Worm (Caenorhabditis elegans) whole organism, young adult: ENCODE measurements around the gene pcp-2.
A peak's percentile ranks its signal among the peaks of the same experiment; 100 is the strongest.

ENCODE experiments used
- B0336.3 ChIP-seq: fragments of 200-800 bp; sonication (Bioruptor generic); IDR thresholded peaks from 2 replicates; pipeline ENCODE4 v1.3.6; 2022; ENCODE audit warnings: missing genetic modification characterization, missing compliant biosample characterization
- C06A6.2 ChIP-seq: fragments of 200-800 bp; sonication (Bioruptor generic); conservative IDR thresholded peaks from 2 replicates; pipeline ENCODE4 v1.3.6; 2022; ENCODE audit warnings: missing genetic modification characterization, missing compliant biosample characterization
- F33H1.4 ChIP-seq: fragments of 200-800 bp; sonication (Bioruptor generic); IDR thresholded peaks from 2 replicates; pipeline ENCODE4 v1.3.6; 2022; ENCODE audit warnings: missing genetic modification reagents, missing genetic modification characterization, missing compliant biosample characterization
- F49E8.2 ChIP-seq: sonication (generic microtip); optimal IDR thresholded peaks from 3 replicates; lab custom pipeline; 2017; ENCODE audit warnings: missing genetic modification characterization, mild to moderate bottlenecking, missing compliant biosample characterization, antibody characterized with exemption, moderate library complexity; ENCODE audit not compliant: insufficient read depth
- K11D2.4 ChIP-seq: fragments of 200-800 bp; sonication (Bioruptor generic); IDR thresholded peaks from 2 replicates; pipeline ENCODE4 v1.3.6; 2022; ENCODE audit warnings: missing genetic modification reagents, missing genetic modification characterization, missing compliant biosample characterization
- Y53G8AR.9 ChIP-seq: fragments of 200-800 bp; sonication (Bioruptor generic); conservative IDR thresholded peaks from 2 replicates; pipeline ENCODE4 v1.3.6; 2022; ENCODE audit warnings: missing genetic modification reagents, missing genetic modification characterization, missing compliant biosample characterization
- Y79H2A.3 ChIP-seq: fragments of 200-800 bp; sonication (Bioruptor generic); conservative IDR thresholded peaks from 2 replicates; pipeline ENCODE4 v1.3.6; 2022; ENCODE audit warnings: missing genetic modification reagents, missing genetic modification characterization, missing compliant biosample characterization
- Y95B8A.8 ChIP-seq: fragments of 200-800 bp; sonication (Bioruptor generic); IDR thresholded peaks from 2 replicates; pipeline ENCODE4 v1.3.6; 2022; ENCODE audit warnings: missing genetic modification reagents, missing genetic modification characterization, missing compliant biosample characterization
- aptf-3 ChIP-seq: fragments of 200-800 bp; sonication (Bioruptor generic); IDR thresholded peaks from 2 replicates; pipeline ENCODE4 v1.3.6; 2022; ENCODE audit warnings: missing genetic modification characterization, missing compliant biosample characterization
- athp-1 ChIP-seq: sonication (generic microtip); optimal IDR thresholded peaks from 2 replicates; lab custom pipeline; 2017; ENCODE audit warnings: mild to moderate bottlenecking, missing genetic modification characterization, missing compliant biosample characterization
- attf-5 ChIP-seq: fragments of 200-800 bp; sonication (Bioruptor generic); optimal IDR thresholded peaks from 2 replicates; lab custom pipeline; 2018; ENCODE audit warnings: mild to moderate bottlenecking, missing genetic modification characterization, missing compliant biosample characterization
- attf-6 ChIP-seq: fragments of 200-800 bp; sonication (Bioruptor generic); IDR thresholded peaks from 2 replicates; pipeline ENCODE4 v1.3.6; 2022; ENCODE audit warnings: missing genetic modification reagents, missing genetic modification characterization, missing compliant biosample characterization
- cebp-1 ChIP-seq, 2 experiments: fragments of 200-800 bp in 1 of 2; sonication (Bioruptor generic) in 1 of 2; sonication (generic microtip) in 1 of 2; IDR thresholded peaks in 1 of 2; optimal IDR thresholded peaks in 1 of 2; 2 replicates each; pipeline versions ENCODE4 v1.3.6 to Lab custom; 2017 to 2022; ENCODE audit warnings: missing compliant biosample characterization in 2 of 2, missing genetic modification characterization in 2 of 2, mild to moderate bottlenecking in 1 of 2, missing genetic modification reagents in 1 of 2, moderate library complexity in 1 of 2
- cebp-2 ChIP-seq: fragments of 200-800 bp; sonication (Bioruptor generic); IDR thresholded peaks from 2 replicates; pipeline ENCODE4 v1.3.6; 2022; ENCODE audit warnings: missing genetic modification characterization, missing compliant biosample characterization
- ceh-100 ChIP-seq: fragments of 200-800 bp; sonication (Bioruptor generic); IDR thresholded peaks from 2 replicates; pipeline ENCODE4 v1.3.6; 2022; ENCODE audit warnings: missing genetic modification reagents, missing genetic modification characterization, missing compliant biosample characterization
- ceh-27 ChIP-seq: fragments of 200-800 bp; sonication (Bioruptor generic); optimal IDR thresholded peaks from 2 replicates; lab custom pipeline; 2018; ENCODE audit warnings: mild to moderate bottlenecking, missing genetic modification characterization, moderate library complexity, missing compliant biosample characterization
- ceh-58 ChIP-seq: fragments of 200-800 bp; sonication (Bioruptor generic); IDR thresholded peaks from 2 replicates; pipeline ENCODE4 v1.3.6; 2022; ENCODE audit warnings: missing genetic modification characterization, missing compliant biosample characterization
- ceh-91 ChIP-seq: fragments of 200-800 bp; sonication (Bioruptor generic); IDR thresholded peaks from 2 replicates; pipeline ENCODE4 v1.3.6; 2022; ENCODE audit warnings: missing genetic modification reagents, missing genetic modification characterization, missing compliant biosample characterization
- dox-1 ChIP-seq: fragments of 200-800 bp; sonication (Bioruptor generic); IDR thresholded peaks from 2 replicates; pipeline ENCODE4 v1.3.6; 2022; ENCODE audit warnings: missing genetic modification reagents, missing genetic modification characterization, missing compliant biosample characterization
- efl-1 ChIP-seq: fragments of 150-350 bp; optimal IDR thresholded peaks from 2 replicates; lab custom pipeline; 2014; ENCODE audit warnings: missing biosample characterization, missing genetic modification reagents, missing genetic modification characterization
- egl-18 ChIP-seq: fragments of 200-800 bp; sonication (Bioruptor generic); IDR thresholded peaks from 2 replicates; pipeline ENCODE4 v1.3.6; 2022; ENCODE audit warnings: missing genetic modification reagents, missing genetic modification characterization, missing compliant biosample characterization
- egrh-3 ChIP-seq: fragments of 200-800 bp; sonication (Bioruptor generic); IDR thresholded peaks from 2 replicates; pipeline ENCODE4 v1.3.6; 2022; ENCODE audit warnings: missing genetic modification reagents, missing genetic modification characterization, missing compliant biosample characterization
- ekl-4 ChIP-seq: fragments of 200-800 bp; sonication (Bioruptor generic); IDR thresholded peaks from 2 replicates; pipeline ENCODE4 v1.3.6; 2022; ENCODE audit warnings: missing genetic modification reagents, missing genetic modification characterization, missing compliant biosample characterization
- hmg-20 ChIP-seq: fragments of 200-800 bp; sonication (Bioruptor generic); IDR thresholded peaks from 2 replicates; pipeline ENCODE4 v1.3.6; 2022; ENCODE audit warnings: missing genetic modification reagents, missing genetic modification characterization, missing compliant biosample characterization
- hrde-1 ChIP-seq: sonication (generic microtip); optimal IDR thresholded peaks from 2 replicates; lab custom pipeline; 2016; ENCODE audit warnings: missing genetic modification characterization, mild to moderate bottlenecking, missing compliant biosample characterization, moderate library complexity, missing genotype, missing genetic modification reagents, borderline replicate concordance
- hsf-1 ChIP-seq: fragments of 200-800 bp; sonication (Bioruptor generic); IDR thresholded peaks from 2 replicates; pipeline ENCODE4 v1.3.6; 2022; ENCODE audit warnings: missing genetic modification reagents, missing genetic modification characterization, missing compliant biosample characterization
- let-526 ChIP-seq: fragments of 200-800 bp; sonication (Bioruptor generic); IDR thresholded peaks from 2 replicates; pipeline ENCODE4 v1.3.6; 2022; ENCODE audit warnings: missing genetic modification reagents, missing genetic modification characterization, missing compliant biosample characterization
- lin-26 ChIP-seq: fragments of 200-800 bp; sonication (Bioruptor generic); IDR thresholded peaks from 2 replicates; pipeline ENCODE4 v1.3.6; 2022; ENCODE audit warnings: missing genetic modification reagents, missing genetic modification characterization, missing compliant biosample characterization
- lin-35 ChIP-seq, 3 experiments: fragments of 150-350 bp in 2 of 3; sonication (generic microtip) in 1 of 3; optimal IDR thresholded peaks; 2 replicates each; lab custom pipeline; 2014 to 2018; ENCODE audit warnings: missing biosample characterization in 3 of 3, missing genetic modification characterization in 3 of 3, missing genetic modification reagents in 3 of 3
- lir-1 ChIP-seq: fragments of 200-800 bp; sonication (Bioruptor generic); conservative IDR thresholded peaks from 2 replicates; pipeline ENCODE4 v1.3.6; 2022; ENCODE audit warnings: missing genetic modification reagents, missing genetic modification characterization, missing compliant biosample characterization
- madf-3 ChIP-seq: fragments of 200-800 bp; sonication (Bioruptor generic); IDR thresholded peaks from 2 replicates; pipeline ENCODE4 v1.3.6; 2022; ENCODE audit warnings: missing genetic modification reagents, missing genetic modification characterization, missing compliant biosample characterization
- madf-6 ChIP-seq: fragments of 200-800 bp; sonication (Bioruptor generic); IDR thresholded peaks from 2 replicates; pipeline ENCODE4 v1.3.6; 2022; ENCODE audit warnings: missing genetic modification reagents, missing genetic modification characterization, missing compliant biosample characterization
- madf-8 ChIP-seq: fragments of 200-800 bp; sonication (Bioruptor generic); conservative IDR thresholded peaks from 2 replicates; pipeline ENCODE4 v1.3.6; 2022; ENCODE audit warnings: missing genetic modification reagents, missing genetic modification characterization, missing compliant biosample characterization
- nfya-2 ChIP-seq: fragments of 200-800 bp; sonication (Bioruptor generic); IDR thresholded peaks from 2 replicates; pipeline ENCODE4 v1.3.6; 2022; ENCODE audit warnings: missing genetic modification reagents, missing genetic modification characterization, missing compliant biosample characterization
- nfyb-1 ChIP-seq: fragments of 200-800 bp; sonication (Bioruptor generic); IDR thresholded peaks from 2 replicates; pipeline ENCODE4 v1.3.6; 2022; ENCODE audit warnings: missing genetic modification reagents, missing genetic modification characterization, missing compliant biosample characterization
- nhr-120 ChIP-seq: fragments of 200-800 bp; sonication (Bioruptor generic); IDR thresholded peaks from 2 replicates; pipeline ENCODE4 v1.3.6; 2022; ENCODE audit warnings: missing genetic modification characterization, missing compliant biosample characterization
- pbrm-1 ChIP-seq: fragments of 200-800 bp; sonication (Bioruptor generic); IDR thresholded peaks from 2 replicates; pipeline ENCODE4 v1.3.6; 2022; ENCODE audit warnings: missing genetic modification reagents, missing genetic modification characterization, missing compliant biosample characterization
- rec-8 ChIP-seq, 2 experiments: sonication (generic microtip); optimal IDR thresholded peaks; 2 replicates each; lab custom pipeline; 2016; ENCODE audit warnings: mild to moderate bottlenecking in 2 of 2, missing genetic modification characterization in 2 of 2, missing genetic modification reagents in 2 of 2, missing genotype in 2 of 2, missing biosample characterization in 1 of 2, missing compliant biosample characterization in 1 of 2, moderate library complexity in 1 of 2
- snpc-3.4 ChIP-seq: sonication (generic microtip); optimal IDR thresholded peaks from 2 replicates; lab custom pipeline; 2017; ENCODE audit warnings: missing genetic modification characterization, mild to moderate bottlenecking, missing compliant biosample characterization, antibody characterized with exemption, moderate library complexity, missing genotype, missing genetic modification reagents
- tbp1 ChIP-seq: fragments of 200-800 bp; sonication (Bioruptor generic); optimal IDR thresholded peaks from 2 replicates; lab custom pipeline; 2018; ENCODE audit warnings: mild to moderate bottlenecking, missing genetic modification characterization, missing compliant biosample characterization
- unc-130 ChIP-seq: sonication (generic microtip); optimal IDR thresholded peaks from 2 replicates; lab custom pipeline; 2016; ENCODE audit warnings: missing genetic modification reagents, missing genetic modification characterization, missing compliant biosample characterization
- xnd-1 ChIP-seq: sonication (generic microtip); optimal IDR thresholded peaks from 2 replicates; lab custom pipeline; 2016; ENCODE audit warnings: missing genotype, missing genetic modification reagents, missing genetic modification characterization, missing compliant biosample characterization
- ztf-26 ChIP-seq: sonication (generic microtip); optimal IDR thresholded peaks from 2 replicates; lab custom pipeline; 2017; ENCODE audit warnings: missing genetic modification characterization, missing compliant biosample characterization

Gene pcp-2

DNA sequence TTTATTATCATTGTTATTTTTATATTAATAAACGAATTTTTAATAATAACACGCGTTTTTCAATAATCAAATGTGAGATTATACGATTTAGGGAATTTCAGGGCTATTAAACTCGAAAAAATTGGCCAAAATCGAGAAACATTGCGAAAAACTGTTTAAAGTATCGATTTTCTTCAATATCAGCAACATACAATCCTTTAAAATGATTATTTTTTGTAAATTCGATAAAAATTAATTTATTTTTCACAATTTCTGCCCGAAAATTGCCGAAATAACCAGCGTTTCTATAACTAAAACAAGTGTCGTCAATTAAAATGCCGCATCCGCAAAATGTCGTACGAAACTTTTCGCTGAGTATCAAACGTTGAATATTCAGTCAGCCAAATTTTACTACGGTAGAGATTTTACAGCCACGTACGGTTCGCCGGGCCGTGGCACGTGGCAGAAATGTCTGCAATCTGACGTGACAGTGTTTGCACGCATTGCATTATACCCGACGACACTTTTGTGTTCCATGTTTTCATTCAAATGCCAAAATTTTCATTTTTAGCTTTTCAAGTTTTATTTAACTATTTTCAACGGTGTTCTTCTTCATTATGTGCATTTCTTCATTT, 31.2 kb upstream of the pcp-2 start (continued):
- TF ChIP-seq pbrm-1 (GFP tag; lab: Robert Waterston, UW), result peak; percentile 99
- TF ChIP-seq lir-1 (GFP tag; lab: Robert Waterston, UW), result peak; percentile 97
- peak; percentile 95 for TF ChIP-seq cebp-2 (GFP tag; lab: Robert Waterston, UW)
- peak; percentile 99 for TF ChIP-seq Y79H2A.3 (GFP tag; lab: Robert Waterston, UW)
- peak; percentile 94 for TF ChIP-seq let-526 (GFP tag; lab: Robert Waterston, UW)
- peak; percentile 96 for TF ChIP-seq attf-6
- peak; percentile 89 for TF ChIP-seq cebp-1 (GFP tag; IDR thresholded peaks at IDR 0.05; lab: Robert Waterston, UW)
- TF ChIP-seq cebp-1 (tag; optimal IDR thresholded peaks at IDR 0.05; lab: Kevin White, UChicago), result peak; percentile 12
- TF ChIP-seq F33H1.4 (GFP tag; lab: Robert Waterston, UW), result peak; percentile 97
- peak; percentile 39 for TF ChIP-seq efl-1 (GFP tag; lab: Kevin White, UChicago)
- TF ChIP-seq ceh-58, result 0 out of 2 replicates have a peak, but pooled peaks have one; percentile 9
- TF ChIP-seq xnd-1 (tag; lab: Kevin White, UChicago), result peak; percentile 86
- peak; percentile 99 for TF ChIP-seq ekl-4 (GFP tag; lab: Robert Waterston, UW)
- peak; percentile 99 for TF ChIP-seq nfyb-1 (GFP tag; lab: Robert Waterston, UW)
- peak; percentile 24 for TF ChIP-seq hrde-1 (tag; lab: Kevin White, UChicago)
- TF ChIP-seq hmg-20, result peak; percentile 95
- peak in 2 of 3 experiments; percentile 14 for TF ChIP-seq lin-35 (GFP tag; optimal IDR thresholded peaks at IDR 0.05; lab: Kevin White, UChicago)
- TF ChIP-seq dox-1, result peak; percentile 100
- peak; percentile 100 for TF ChIP-seq madf-6 (GFP tag; lab: Robert Waterston, UW)
- TF ChIP-seq athp-1 (tag; lab: Kevin White, UChicago), result peak; percentile 46
- peak; percentile 13 for TF ChIP-seq attf-5 (GFP tag; lab: Kevin White, UChicago)
- TF ChIP-seq lin-26 (GFP tag; lab: Robert Waterston, UW), result peak; percentile 98
- peak; percentile 95 for TF ChIP-seq K11D2.4
- peak; percentile 96 for TF ChIP-seq egl-18 (GFP tag; lab: Robert Waterston, UW)
- TF ChIP-seq B0336.3 (GFP tag; lab: Robert Waterston, UW), result 0 out of 2 replicates have a peak, but pooled peaks have one; percentile 35
- 0 out of 2 replicates have a peak, but pooled peaks have one; percentile 81 for TF ChIP-seq nfya-2 (GFP tag; lab: Robert Waterston, UW)
- TF ChIP-seq rec-8 (tag; optimal IDR thresholded peaks at IDR 0.05; lab: Kevin White, UChicago), result peak in 1 of 2 experiments; percentile 32
- TF ChIP-seq egrh-3 (GFP tag; lab: Robert Waterston, UW), result peak; percentile 82
- peak; percentile 92 for TF ChIP-seq C06A6.2 (GFP tag; lab: Robert Waterston, UW)
- TF ChIP-seq ztf-26 (tag; lab: Kevin White, UChicago), result peak; percentile 12
- peak; percentile 56 for TF ChIP-seq unc-130
- TF ChIP-seq nhr-120 (GFP tag; lab: Robert Waterston, UW), result peak; percentile 96
- peak; percentile 28 for TF ChIP-seq F49E8.2 (tag; lab: Kevin White, UChicago)
- TF ChIP-seq aptf-3, result peak; percentile 89
- peak; percentile 98 for TF ChIP-seq madf-8 (GFP tag; lab: Robert Waterston, UW)
- peak; percentile 53 for TF ChIP-seq snpc-3.4
- TF ChIP-seq ceh-100, result peak; percentile 93
- TF ChIP-seq Y53G8AR.9, result peak; percentile 99
- peak; percentile 96 for TF ChIP-seq hsf-1 (GFP tag; lab: Robert Waterston, UW)
- peak; percentile 62 for TF ChIP-seq tbp1 (GFP tag; lab: Kevin White, UChicago)
- peak; percentile 100 for TF ChIP-seq Y95B8A.8 (GFP tag; lab: Robert Waterston, UW)
- TF ChIP-seq madf-3 (GFP tag; lab: Robert Waterston, UW), result peak; percentile 98
- peak; percentile 16 for TF ChIP-seq ceh-27 (GFP tag; lab: Kevin White, UChicago)
- TF ChIP-seq ceh-91, result peak; percentile 100
